Worm (Caenorhabditis elegans): ENCODE data around the gene T04F8.3.

- TF ChIP-seq ama-1 (optimal IDR thresholded peaks at IDR 0.05) (no peak), ama-1 (GFP tag; optimal IDR thresholded peaks at IDR 0.05) (no peak), F55B11.4 (tag; optimal IDR thresholded peaks at IDR 0.05; ENCODE audit: borderline replicate concordance, insufficient read depth) (no peak), lsy-27 (tag; optimal IDR thresholded peaks at IDR 0.05; ENCODE audit: borderline replicate concordance, insufficient read depth) (no peak), nhr-90 (tag; optimal IDR thresholded peaks at IDR 0.05) (no peak), egl-44 (GFP tag; IDR thresholded peaks at IDR 0.05) (no peak), lin-35 (GFP tag; optimal IDR thresholded peaks at IDR 0.05) (no peak)
These were observed 17.1 kb downstream of the T04F8.3 start for ce11 chrX:11675573-11675972.
